Worm (Caenorhabditis elegans) whole organism, L2 larva: ENCODE measurements around the gene msd-2.

Experiments used
- C34F6.9 ChIP-seq: fragments of 150-350 bp; optimal IDR thresholded peaks from 2 replicates; lab custom pipeline; 2014; ENCODE audit warnings: missing biosample characterization, missing genetic modification characterization
- F13H6.1 ChIP-seq: sonication (generic microtip); optimal IDR thresholded peaks from 2 replicates; lab custom pipeline; 2016; ENCODE audit warnings: missing genetic modification characterization, missing compliant biosample characterization
- R02D3.7 ChIP-seq: fragments of 150-350 bp; optimal IDR thresholded peaks from 2 replicates; lab custom pipeline; 2014; ENCODE audit warnings: missing biosample characterization, missing genetic modification characterization
- Y55F3AM.14 ChIP-seq: fragments of 200-800 bp; sonication (Bioruptor generic); optimal IDR thresholded peaks from 2 replicates; lab custom pipeline; 2018; ENCODE audit warnings: mild to moderate bottlenecking, missing genetic modification characterization, missing compliant biosample characterization
- ZK546.5 ChIP-seq: sonication (generic microtip); optimal IDR thresholded peaks from 2 replicates; lab custom pipeline; 2017; ENCODE audit warnings: missing biosample characterization, missing genetic modification characterization
- alr-1 ChIP-seq: fragments of 150-350 bp; optimal IDR thresholded peaks from 2 replicates; lab custom pipeline; 2014; ENCODE audit warnings: missing biosample characterization, missing genetic modification characterization
- blmp-1 ChIP-seq: sonication (generic microtip); optimal IDR thresholded peaks from 2 replicates; lab custom pipeline; 2017; ENCODE audit warnings: missing genetic modification characterization, mild to moderate bottlenecking, missing compliant biosample characterization, antibody characterized with exemption, moderate library complexity; ENCODE audit not compliant: insufficient read depth
- ceh-16 ChIP-seq: fragments of 150-350 bp; optimal IDR thresholded peaks from 2 replicates; lab custom pipeline; 2014; ENCODE audit warnings: missing biosample characterization, missing genetic modification characterization
- crh-2 ChIP-seq: sonication (generic microtip); optimal IDR thresholded peaks from 2 replicates; lab custom pipeline; 2017; ENCODE audit warnings: missing biosample characterization, missing genetic modification characterization
- egl-27 ChIP-seq: sonication (generic microtip); optimal IDR thresholded peaks from 3 replicates; lab custom pipeline; 2017; ENCODE audit warnings: missing biosample characterization, missing genetic modification reagents, missing genetic modification characterization
- elt-1 ChIP-seq: fragments of 150-350 bp; optimal IDR thresholded peaks from 2 replicates; lab custom pipeline; 2014; ENCODE audit warnings: missing biosample characterization, missing genetic modification characterization
- elt-3 ChIP-seq: sonication (generic microtip); optimal IDR thresholded peaks from 2 replicates; lab custom pipeline; 2017; ENCODE audit warnings: missing biosample characterization, missing genetic modification characterization
- fos-1 ChIP-seq: fragments of 150-350 bp; optimal IDR thresholded peaks from 2 replicates; lab custom pipeline; 2014; ENCODE audit warnings: missing biosample characterization, missing genetic modification characterization
- lin-11 ChIP-seq: fragments of 150-350 bp; sonication (generic microtip); optimal IDR thresholded peaks from 2 replicates; lab custom pipeline; 2014; ENCODE audit warnings: missing biosample characterization, missing genetic modification characterization, inconsistent platforms, mixed read lengths
- lin-13 ChIP-seq: fragments of 150-350 bp; optimal IDR thresholded peaks from 2 replicates; lab custom pipeline; 2014; ENCODE audit warnings: missing biosample characterization, missing genetic modification reagents, missing genetic modification characterization
- lin-39 ChIP-seq: fragments of 150-350 bp; optimal IDR thresholded peaks from 2 replicates; lab custom pipeline; 2014; ENCODE audit warnings: missing biosample characterization, missing genetic modification reagents, missing genetic modification characterization
- lsy-2 ChIP-seq, 2 experiments: fragments of 150-350 bp in 1 of 2; sonication (generic microtip) in 1 of 2; optimal IDR thresholded peaks; 2 replicates each; lab custom pipeline; 2014 to 2017; ENCODE audit warnings: missing biosample characterization in 2 of 2, missing genetic modification characterization in 2 of 2
- mab-5 ChIP-seq: fragments of 150-350 bp; optimal IDR thresholded peaks from 2 replicates; lab custom pipeline; 2014; ENCODE audit warnings: missing biosample characterization, missing genetic modification characterization
- mdl-1 ChIP-seq, 2 experiments: fragments of 150-350 bp in 1 of 2; sonication (generic microtip) in 1 of 2; optimal IDR thresholded peaks; 2 replicates each; lab custom pipeline; 2017; ENCODE audit warnings: missing biosample characterization in 2 of 2, missing genetic modification characterization in 2 of 2
- nhr-11 ChIP-seq: fragments of 150-350 bp; optimal IDR thresholded peaks from 2 replicates; lab custom pipeline; 2014; ENCODE audit warnings: missing biosample characterization, missing genetic modification characterization
- nhr-12 ChIP-seq: fragments of 150-350 bp; optimal IDR thresholded peaks from 2 replicates; lab custom pipeline; 2014; ENCODE audit warnings: missing biosample characterization, missing genetic modification characterization
- nhr-129 ChIP-seq: fragments of 150-350 bp; optimal IDR thresholded peaks from 2 replicates; lab custom pipeline; 2014; ENCODE audit warnings: missing biosample characterization, missing genetic modification characterization
- nhr-21 ChIP-seq: fragments of 150-350 bp; optimal IDR thresholded peaks from 2 replicates; lab custom pipeline; 2014; ENCODE audit warnings: missing biosample characterization, missing genetic modification characterization
- nhr-237 ChIP-seq: fragments of 150-350 bp; optimal IDR thresholded peaks from 2 replicates; lab custom pipeline; 2014; ENCODE audit warnings: missing biosample characterization, missing genetic modification characterization
- nhr-25 ChIP-seq: fragments of 150-350 bp; sonication (generic microtip); optimal IDR thresholded peaks from 3 replicates; lab custom pipeline; 2014; ENCODE audit warnings: missing biosample characterization, missing genetic modification characterization
- nhr-77 ChIP-seq: fragments of 150-350 bp; optimal IDR thresholded peaks from 2 replicates; lab custom pipeline; 2014; ENCODE audit warnings: missing biosample characterization, missing genetic modification characterization
- peb-1 ChIP-seq: fragments of 150-350 bp; optimal IDR thresholded peaks from 2 replicates; lab custom pipeline; 2014; ENCODE audit warnings: missing biosample characterization, missing genetic modification characterization
- sem-4 ChIP-seq: fragments of 150-350 bp; optimal IDR thresholded peaks from 2 replicates; lab custom pipeline; 2014; ENCODE audit warnings: missing biosample characterization, missing genetic modification reagents, missing genetic modification characterization
- skn-1 ChIP-seq: sonication (generic microtip); optimal IDR thresholded peaks from 2 replicates; lab custom pipeline; 2017; ENCODE audit warnings: missing biosample characterization, missing genetic modification characterization
- sma-3 ChIP-seq: sonication (generic microtip); optimal IDR thresholded peaks from 2 replicates; lab custom pipeline; 2016; ENCODE audit warnings: missing genetic modification reagents, missing genetic modification characterization, missing compliant biosample characterization
- sma-9 ChIP-seq, 2 experiments: fragments of 150-350 bp in 1 of 2; sonication (generic microtip) in 1 of 2; optimal IDR thresholded peaks; 2 replicates each; lab custom pipeline; 2014 to 2016; ENCODE audit warnings: missing genetic modification characterization in 2 of 2, mild to moderate bottlenecking in 1 of 2, missing biosample characterization in 1 of 2, missing compliant biosample characterization in 1 of 2, missing genetic modification reagents in 1 of 2, moderate library complexity in 1 of 2
- snpc-4 ChIP-seq: fragments of 150-350 bp; optimal IDR thresholded peaks from 2 replicates; lab custom pipeline; 2014; ENCODE audit warnings: missing biosample characterization, missing genetic modification characterization
- unc-39 ChIP-seq: fragments of 150-350 bp; optimal IDR thresholded peaks from 2 replicates; lab custom pipeline; 2014; ENCODE audit warnings: missing biosample characterization, missing genetic modification characterization
- zag-1 ChIP-seq: fragments of 150-350 bp; optimal IDR thresholded peaks from 2 replicates; lab custom pipeline; 2014; ENCODE audit warnings: missing biosample characterization, missing genetic modification characterization
- ztf-11 ChIP-seq: sonication (generic microtip); optimal IDR thresholded peaks from 2 replicates; lab custom pipeline; 2017; ENCODE audit warnings: missing biosample characterization, missing genetic modification characterization
- ztf-4 ChIP-seq: fragments of 150-350 bp; optimal IDR thresholded peaks from 2 replicates; lab custom pipeline; 2014; ENCODE audit warnings: missing biosample characterization, missing genetic modification characterization

Gene msd-2

ce11 chrIV:10053550-10053949, 24.7 kb downstream of the msd-2 start, which contains the start of gene srv-12:
TSS of gene srv-12 (minus strand) at chrIV:10053650.
- TF ChIP-seq snpc-4 (tag; lab: Kevin White, UChicago), result no peak
- no peak for TF ChIP-seq nhr-11
- no peak for TF ChIP-seq fos-1 (tag; lab: Kevin White, UChicago)
- no peak for TF ChIP-seq mab-5 (tag; lab: Kevin White, UChicago)
- no peak for TF ChIP-seq ztf-11 (tag; lab: Kevin White, UChicago)
- no peak for TF ChIP-seq mdl-1 (tag; optimal IDR thresholded peaks at IDR 0.05; lab: Kevin White, UChicago)
- no peak for TF ChIP-seq skn-1 (tag; lab: Kevin White, UChicago)
- no peak for TF ChIP-seq lin-39
- no peak for TF ChIP-seq ZK546.5 (tag; lab: Kevin White, UChicago)
- TF ChIP-seq lin-13, result no peak
- TF ChIP-seq crh-2 (tag; lab: Kevin White, UChicago), result no peak
- TF ChIP-seq elt-1, result no peak
- no peak for TF ChIP-seq lsy-2 (tag; optimal IDR thresholded peaks at IDR 0.05; lab: Kevin White, UChicago)
- no peak for TF ChIP-seq ztf-4 (tag; lab: Kevin White, UChicago)
- no peak for TF ChIP-seq lin-11 (tag; lab: Kevin White, UChicago)
- no peak for TF ChIP-seq F13H6.1
- no peak for TF ChIP-seq sem-4
- TF ChIP-seq C34F6.9, result no peak
- TF ChIP-seq nhr-237 (tag; lab: Kevin White, UChicago), result no peak
- no peak for TF ChIP-seq peb-1 (tag; lab: Kevin White, UChicago)

ce11 chrIV:10056138-10056537, 27.3 kb downstream of the msd-2 start, which contains the start of gene T04B2.7:
TSS of gene T04B2.7 (minus strand) at chrIV:10056238.
- no peak for TF ChIP-seq ceh-16 (tag; lab: Kevin White, UChicago)
- no peak for TF ChIP-seq sma-9 (GFP tag; optimal IDR thresholded peaks at IDR 0.05; lab: Kevin White, UChicago)
- TF ChIP-seq sma-9 (tag; optimal IDR thresholded peaks at IDR 0.05; lab: Kevin White, UChicago), result no peak
- no peak for TF ChIP-seq elt-3 (tag; lab: Kevin White, UChicago)
- TF ChIP-seq mab-5 (tag; lab: Kevin White, UChicago), result no peak
- no peak for TF ChIP-seq blmp-1 (tag; lab: Kevin White, UChicago)
- no peak for TF ChIP-seq nhr-25 (tag; lab: Kevin White, UChicago)
- no peak for TF ChIP-seq ztf-4 (tag; lab: Kevin White, UChicago)
- no peak for TF ChIP-seq ZK546.5 (tag; lab: Kevin White, UChicago)
- TF ChIP-seq elt-1, result no peak
- no peak for TF ChIP-seq egl-27
- TF ChIP-seq sem-4, result no peak
- TF ChIP-seq ztf-11 (tag; lab: Kevin White, UChicago), result no peak
- no peak for TF ChIP-seq unc-39 (tag; lab: Kevin White, UChicago)
- TF ChIP-seq nhr-77 (tag; lab: Kevin White, UChicago), result no peak
- TF ChIP-seq zag-1 (tag; lab: Kevin White, UChicago), result no peak
- TF ChIP-seq sma-3, result no peak
- TF ChIP-seq nhr-11, result no peak
- no peak for TF ChIP-seq nhr-12 (tag; lab: Kevin White, UChicago)
- TF ChIP-seq Y55F3AM.14 (GFP tag; lab: Kevin White, UChicago), result no peak
- no peak for TF ChIP-seq skn-1 (tag; lab: Kevin White, UChicago)

- TF ChIP-seq Y55F3AM.14 (GFP tag; lab: Kevin White, UChicago) (no peak), nhr-129 (tag; lab: Kevin White, UChicago) (no peak), R02D3.7 (tag; lab: Kevin White, UChicago) (no peak), blmp-1 (tag; lab: Kevin White, UChicago) (no peak), nhr-77 (tag; lab: Kevin White, UChicago) (no peak), nhr-237 (tag; lab: Kevin White, UChicago) (no peak), sma-3 (peak; percentile 7), sma-9 (GFP tag; optimal IDR thresholded peaks at IDR 0.05; lab: Kevin White, UChicago) (peak; percentile 77), sma-9 (tag; optimal IDR thresholded peaks at IDR 0.05; lab: Kevin White, UChicago) (no peak), C34F6.9 (no peak), nhr-12 (tag; lab: Kevin White, UChicago) (no peak), sem-4 (no peak), mdl-1 (tag; optimal IDR thresholded peaks at IDR 0.05; lab: Kevin White, UChicago) (no peak), nhr-25 (tag; lab: Kevin White, UChicago) (no peak), egl-27 (peak; percentile 42), ceh-16 (tag; lab: Kevin White, UChicago) (no peak), F13H6.1 (peak; percentile 55), mab-5 (tag; lab: Kevin White, UChicago) (no peak), alr-1 (tag; lab: Kevin White, UChicago) (no peak), fos-1 (tag; lab: Kevin White, UChicago) (peak; percentile 76), crh-2 (tag; lab: Kevin White, UChicago) (peak; percentile 99), nhr-21 (tag; lab: Kevin White, UChicago) (no peak)
Measured at ce11 chrIV:10059175-10059574, 30.3 kb downstream of the msd-2 start.
